Worm (Caenorhabditis elegans) whole organism, L3 larva: ENCODE data around the gene twnk-1.
A peak's percentile ranks its signal among the peaks of the same experiment; 100 is the strongest.

ENCODE experiments used
- R02D3.7 ChIP-seq: fragments of 150-350 bp; optimal IDR thresholded peaks from 2 replicates; lab custom pipeline; 2014; ENCODE audit warnings: missing biosample characterization, missing genetic modification characterization
- ZK546.5 ChIP-seq: sonication (generic microtip); optimal IDR thresholded peaks from 2 replicates; lab custom pipeline; 2017; ENCODE audit warnings: missing biosample characterization, missing genetic modification characterization
- aly-2 ChIP-seq: fragments of 150-350 bp; optimal IDR thresholded peaks from 2 replicates; lab custom pipeline; 2014; ENCODE audit warnings: missing biosample characterization, missing genetic modification characterization
- ama-1 ChIP-seq: fragments of 150-350 bp; optimal IDR thresholded peaks from 2 replicates; lab custom pipeline; 2018
- ceh-28 ChIP-seq: fragments of 150-350 bp; optimal IDR thresholded peaks from 2 replicates; lab custom pipeline; 2014; ENCODE audit warnings: missing biosample characterization, missing genetic modification reagents, missing genetic modification characterization
- ceh-82 ChIP-seq: fragments of 150-350 bp; optimal IDR thresholded peaks from 2 replicates; lab custom pipeline; 2014; ENCODE audit warnings: missing biosample characterization, missing genetic modification characterization
- ceh-9 ChIP-seq: sonication (generic microtip); optimal IDR thresholded peaks from 2 replicates; lab custom pipeline; 2018; ENCODE audit warnings: missing biosample characterization, missing genetic modification characterization
- daf-12 ChIP-seq: fragments of 150-350 bp; optimal IDR thresholded peaks from 2 replicates; lab custom pipeline; 2014; ENCODE audit warnings: missing biosample characterization, missing genetic modification reagents, missing genetic modification characterization
- egl-27 ChIP-seq: sonication (generic microtip); optimal IDR thresholded peaks from 4 replicates; lab custom pipeline; 2017; ENCODE audit warnings: missing biosample characterization, missing genetic modification reagents, missing genetic modification characterization
- egl-5 ChIP-seq: fragments of 150-350 bp; optimal IDR thresholded peaks from 2 replicates; lab custom pipeline; 2017; ENCODE audit warnings: missing biosample characterization, missing genetic modification reagents, missing genetic modification characterization, inconsistent platforms
- elt-1 ChIP-seq: fragments of 150-350 bp; optimal IDR thresholded peaks from 2 replicates; lab custom pipeline; 2014; ENCODE audit warnings: missing biosample characterization, missing genetic modification characterization
- elt-2 ChIP-seq: sonication (generic microtip); optimal IDR thresholded peaks from 2 replicates; lab custom pipeline; 2016; ENCODE audit warnings: missing genetic modification reagents, mild to moderate bottlenecking, missing genetic modification characterization, missing compliant biosample characterization
- elt-3 ChIP-seq, 3 experiments: fragments of 150-350 bp in 1 of 3; sonication (generic microtip) in 2 of 3; optimal IDR thresholded peaks; 2 replicates in 2 of 3; 4 replicates in 1 of 3; lab custom pipeline; 2014 to 2017; ENCODE audit warnings: missing biosample characterization in 3 of 3, missing genetic modification characterization in 3 of 3
- eor-1 ChIP-seq, 2 experiments: fragments of 150-350 bp; optimal IDR thresholded peaks; 2 replicates each; lab custom pipeline; 2014 to 2018; ENCODE audit warnings: missing biosample characterization in 2 of 2, missing genetic modification characterization in 2 of 2
- fkh-10 ChIP-seq: sonication (generic microtip); optimal IDR thresholded peaks from 2 replicates; lab custom pipeline; 2017; ENCODE audit warnings: missing biosample characterization, missing genetic modification reagents, missing genetic modification characterization
- fos-1 ChIP-seq: fragments of 150-350 bp; optimal IDR thresholded peaks from 2 replicates; lab custom pipeline; 2014; ENCODE audit warnings: missing biosample characterization, missing genetic modification characterization
- hmg-11 ChIP-seq: sonication (generic microtip); optimal IDR thresholded peaks from 2 replicates; lab custom pipeline; 2016; ENCODE audit warnings: missing genetic modification characterization, missing compliant biosample characterization
- jun-1 ChIP-seq: fragments of 150-350 bp; optimal IDR thresholded peaks from 2 replicates; lab custom pipeline; 2014; ENCODE audit warnings: missing biosample characterization, missing genetic modification reagents, missing genetic modification characterization
- lin-15B ChIP-seq: fragments of 150-350 bp; optimal IDR thresholded peaks from 2 replicates; lab custom pipeline; 2014; ENCODE audit warnings: missing biosample characterization, missing genetic modification characterization
- lin-39 ChIP-seq: fragments of 150-350 bp; optimal IDR thresholded peaks from 2 replicates; lab custom pipeline; 2018; ENCODE audit warnings: missing biosample characterization, missing genetic modification reagents, missing genetic modification characterization
- lsy-12 ChIP-seq: sonication (generic microtip); optimal IDR thresholded peaks from 2 replicates; lab custom pipeline; 2016; ENCODE audit warnings: mild to moderate bottlenecking, missing genetic modification characterization, missing compliant biosample characterization
- mdl-1 ChIP-seq: fragments of 150-350 bp; optimal IDR thresholded peaks from 2 replicates; lab custom pipeline; 2014; ENCODE audit warnings: missing biosample characterization, missing genetic modification characterization
- mml-1 ChIP-seq: fragments of 150-350 bp; sonication (generic microtip); optimal IDR thresholded peaks from 3 replicates; lab custom pipeline; 2014; ENCODE audit warnings: missing biosample characterization, missing genetic modification characterization
- nfya-1 ChIP-seq: sonication (generic microtip); optimal IDR thresholded peaks from 2 replicates; lab custom pipeline; 2017; ENCODE audit warnings: missing genetic modification characterization, mild to moderate bottlenecking, missing compliant biosample characterization, antibody characterized with exemption, moderate library complexity; ENCODE audit not compliant: insufficient read depth
- nhr-11 ChIP-seq: fragments of 150-350 bp; optimal IDR thresholded peaks from 2 replicates; lab custom pipeline; 2014; ENCODE audit warnings: missing biosample characterization, missing genetic modification characterization
- nhr-12 ChIP-seq: fragments of 150-350 bp; optimal IDR thresholded peaks from 2 replicates; lab custom pipeline; 2014; ENCODE audit warnings: missing biosample characterization, missing genetic modification characterization
- nhr-23 ChIP-seq: fragments of 150-350 bp; optimal IDR thresholded peaks from 2 replicates; lab custom pipeline; 2014; ENCODE audit warnings: missing biosample characterization, missing genetic modification reagents, missing genetic modification characterization
- nhr-25 ChIP-seq: sonication (generic microtip); optimal IDR thresholded peaks from 2 replicates; lab custom pipeline; 2017; ENCODE audit warnings: missing biosample characterization, missing genetic modification characterization
- nhr-28 ChIP-seq: fragments of 150-350 bp; optimal IDR thresholded peaks from 2 replicates; lab custom pipeline; 2014; ENCODE audit warnings: missing biosample characterization, missing genetic modification characterization
- nhr-76 ChIP-seq: fragments of 150-350 bp; sonication (generic microtip); optimal IDR thresholded peaks from 5 replicates; lab custom pipeline; 2014; ENCODE audit warnings: missing biosample characterization, missing genetic modification characterization
- nhr-77 ChIP-seq: fragments of 150-350 bp; optimal IDR thresholded peaks from 2 replicates; lab custom pipeline; 2014; ENCODE audit warnings: missing biosample characterization, missing genetic modification characterization
- pha-4 ChIP-seq: fragments of 150-350 bp; optimal IDR thresholded peaks from 2 replicates; lab custom pipeline; 2014; ENCODE audit warnings: missing biosample characterization, missing genetic modification reagents, missing genetic modification characterization
- pqm-1 ChIP-seq: fragments of 150-350 bp; optimal IDR thresholded peaks from 2 replicates; lab custom pipeline; 2017; ENCODE audit warnings: missing biosample characterization, missing genetic modification characterization, inconsistent platforms
- sea-2 ChIP-seq: fragments of 150-350 bp; sonication (generic microtip); optimal IDR thresholded peaks from 4 replicates; lab custom pipeline; 2014; ENCODE audit warnings: missing biosample characterization, missing genetic modification reagents, missing genetic modification characterization
- snpc-4 ChIP-seq: fragments of 150-350 bp; optimal IDR thresholded peaks from 2 replicates; lab custom pipeline; 2014; ENCODE audit warnings: missing biosample characterization, missing genetic modification characterization
- tbx-2 ChIP-seq: sonication (generic microtip); optimal IDR thresholded peaks from 2 replicates; lab custom pipeline; 2016; ENCODE audit warnings: mild to moderate bottlenecking, missing genetic modification characterization, missing compliant biosample characterization
- unc-39 ChIP-seq: sonication (generic microtip); optimal IDR thresholded peaks from 4 replicates; lab custom pipeline; 2017; ENCODE audit warnings: missing biosample characterization, missing genetic modification characterization
- unc-62 ChIP-seq: fragments of 150-350 bp; sonication (generic microtip); optimal IDR thresholded peaks from 4 replicates; lab custom pipeline; 2014; ENCODE audit warnings: missing biosample characterization, missing genetic modification reagents, missing genetic modification characterization
- zag-1 ChIP-seq: fragments of 150-350 bp; optimal IDR thresholded peaks from 2 replicates; lab custom pipeline; 2014; ENCODE audit warnings: missing biosample characterization, missing genetic modification characterization
- ztf-11 ChIP-seq: fragments of 150-350 bp; optimal IDR thresholded peaks from 2 replicates; lab custom pipeline; 2014; ENCODE audit warnings: missing biosample characterization, missing genetic modification characterization
- ztf-4 ChIP-seq: fragments of 150-350 bp; optimal IDR thresholded peaks from 2 replicates; lab custom pipeline; 2014; ENCODE audit warnings: missing biosample characterization, missing genetic modification characterization

Gene twnk-1

DNA sequence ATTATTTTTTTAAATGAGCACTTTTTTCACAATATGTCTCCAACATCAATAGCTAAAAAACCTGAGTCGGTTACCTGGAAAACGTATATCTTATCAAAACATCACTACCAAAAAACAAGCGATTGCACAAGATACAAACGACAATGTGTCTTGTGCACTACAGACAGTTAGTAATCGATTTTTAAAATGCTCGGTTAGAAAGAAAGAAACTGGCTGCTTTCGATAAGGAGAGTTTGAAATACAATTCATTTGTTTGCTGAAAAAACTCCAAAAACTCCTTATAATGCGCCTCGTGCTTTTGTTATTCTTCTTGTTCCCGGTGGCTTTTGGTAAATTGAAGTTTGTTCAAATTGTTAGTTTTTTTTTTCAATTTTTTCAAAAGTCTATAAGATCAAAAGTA, 38.2 kb downstream of the twnk-1 start, which contains the start of gene acp-5:
TSS of gene acp-5 (plus strand) at position 261 of the 400 bp plus-strand sequence.
- no peak for TF ChIP-seq mml-1 (tag; lab: Kevin White, UChicago)
- TF ChIP-seq ceh-28 (tag; lab: Kevin White, UChicago): peak; percentile 9
- TF ChIP-seq elt-2: peak; percentile 51
- no peak for TF ChIP-seq zag-1 (tag; lab: Kevin White, UChicago)
- TF ChIP-seq unc-39 (tag; lab: Kevin White, UChicago): no peak
- TF ChIP-seq elt-3 (tag; optimal IDR thresholded peaks at IDR 0.05; lab: Kevin White, UChicago): no peak
- no peak for TF ChIP-seq daf-12 (tag; lab: Kevin White, UChicago)
- peak; percentile 53 for TF ChIP-seq pqm-1
- TF ChIP-seq, all 47 proteins: peak for 3

DNA sequence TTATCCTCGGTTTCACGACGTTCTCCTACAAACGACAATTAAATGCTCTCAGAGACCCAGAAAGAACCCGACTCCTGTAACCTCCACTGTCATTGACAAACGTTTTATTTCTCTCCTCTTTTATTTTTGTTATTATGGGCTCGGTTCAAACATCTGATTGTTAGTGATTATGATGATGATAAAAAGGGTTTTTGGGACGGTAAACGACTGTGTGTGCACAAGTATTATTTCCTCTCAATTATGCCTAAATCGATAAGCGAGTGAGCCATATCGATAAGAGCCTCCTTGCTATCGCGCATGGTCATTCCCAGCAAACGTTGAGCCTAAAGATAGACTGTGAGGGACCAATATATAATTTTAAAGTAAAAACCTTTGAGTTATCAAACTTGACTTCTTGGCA, 40.8 kb downstream of the twnk-1 start:
- TF ChIP-seq elt-2: peak; percentile 50
- peak; percentile 14 for TF ChIP-seq jun-1 (tag; lab: Kevin White, UChicago)
- no peak for TF ChIP-seq aly-2 (tag; lab: Kevin White, UChicago)
- TF ChIP-seq pqm-1: peak; percentile 63

DNA sequence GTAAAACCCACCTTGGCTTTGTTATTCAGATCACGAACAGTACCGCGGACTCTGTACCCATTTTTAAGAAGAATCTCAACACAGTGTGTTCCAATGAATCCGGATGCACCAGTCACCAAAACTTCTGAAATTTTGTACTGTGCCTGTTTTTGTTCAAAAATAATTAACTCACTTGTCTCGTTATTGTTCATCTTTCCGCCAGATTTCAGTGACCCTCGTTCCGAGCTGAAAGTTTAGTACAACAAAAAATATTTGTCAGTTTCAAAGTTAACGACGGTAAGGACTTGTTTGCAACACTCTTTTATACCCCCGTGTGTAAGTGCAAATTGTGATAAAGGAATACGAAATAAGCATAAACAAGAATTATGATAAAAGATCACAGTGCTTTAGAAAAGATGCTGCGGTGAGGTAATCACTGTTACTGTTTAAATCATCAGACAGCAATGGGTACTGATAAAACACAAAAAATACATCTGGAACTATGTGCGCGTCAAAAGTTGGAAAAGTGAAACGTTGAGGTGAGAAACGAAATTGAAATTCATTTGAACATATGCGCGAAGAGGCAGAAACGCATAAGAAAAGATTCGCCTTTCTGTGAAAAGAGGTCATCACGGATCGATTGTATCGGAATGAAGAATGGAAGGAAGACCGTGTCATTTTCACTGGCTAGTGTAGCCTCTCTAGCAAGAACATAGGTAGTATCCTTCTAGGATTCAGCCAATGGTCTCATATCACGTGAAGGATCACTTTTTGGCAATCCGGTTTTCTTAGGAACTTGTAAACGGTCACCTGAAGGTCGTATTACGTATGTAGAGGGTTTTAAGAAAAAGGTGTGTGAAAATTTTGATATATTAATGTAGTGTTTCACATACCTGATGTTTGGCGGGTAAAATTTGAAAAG, 43.8 kb downstream of the twnk-1 start, which contains the start of gene F13D11.4:
TSS of gene F13D11.4 (minus strand) at position 225 of the 901 bp plus-strand sequence.
- no peak for TF ChIP-seq jun-1 (tag; lab: Kevin White, UChicago)
- no peak for TF ChIP-seq nfya-1 (tag; lab: Kevin White, UChicago)
- no peak for TF ChIP-seq R02D3.7
- TF ChIP-seq egl-5 (tag; lab: Kevin White, UChicago): no peak
- TF ChIP-seq tbx-2 (tag; lab: Kevin White, UChicago): no peak
- TF ChIP-seq ama-1 (lab: Kevin White, UChicago): no peak
- no peak for TF ChIP-seq hmg-11 (tag; lab: Kevin White, UChicago)
- no peak for TF ChIP-seq mdl-1 (tag; lab: Kevin White, UChicago)
- TF ChIP-seq unc-39 (tag; lab: Kevin White, UChicago): no peak
- no peak for TF ChIP-seq fos-1 (tag; lab: Kevin White, UChicago)
- no peak for TF ChIP-seq lin-39
- peak; percentile 81 for TF ChIP-seq pqm-1
- TF ChIP-seq snpc-4: no peak
- TF ChIP-seq unc-62 (GFP tag; lab: Kevin White, UChicago): no peak
- no peak for TF ChIP-seq lin-15B (tag; lab: Kevin White, UChicago)
- TF ChIP-seq nhr-12: no peak
- TF ChIP-seq nhr-28 (tag; lab: Kevin White, UChicago): no peak
- no peak for TF ChIP-seq nhr-11 (tag; lab: Kevin White, UChicago)
- TF ChIP-seq ztf-4 (tag; lab: Kevin White, UChicago): no peak
- no peak for TF ChIP-seq ZK546.5 (tag; lab: Kevin White, UChicago)
- TF ChIP-seq daf-12 (tag; lab: Kevin White, UChicago): no peak
- TF ChIP-seq nhr-23 (tag; lab: Kevin White, UChicago): peak; percentile 87
- no peak for TF ChIP-seq nhr-77
- TF ChIP-seq nhr-76 (tag; lab: Kevin White, UChicago): no peak
- no peak for TF ChIP-seq sea-2
- peak; percentile 64 for TF ChIP-seq elt-2
- TF ChIP-seq egl-27 (tag; lab: Kevin White, UChicago): no peak
- peak; percentile 36 for TF ChIP-seq ceh-28 (tag; lab: Kevin White, UChicago)
- no peak for TF ChIP-seq aly-2 (tag; lab: Kevin White, UChicago)
- TF ChIP-seq pha-4 (tag; lab: Kevin White, UChicago): peak; percentile 17
- TF ChIP-seq ceh-9 (tag; lab: Kevin White, UChicago): no peak
- TF ChIP-seq lsy-12 (tag; lab: Kevin White, UChicago): no peak
- TF ChIP-seq fkh-10 (GFP tag; lab: Kevin White, UChicago): no peak
- TF ChIP-seq zag-1 (tag; lab: Kevin White, UChicago): no peak
- TF ChIP-seq ceh-82 (tag; lab: Kevin White, UChicago): no peak
- TF ChIP-seq elt-3 (tag; optimal IDR thresholded peaks at IDR 0.05; lab: Kevin White, UChicago): no peak
- no peak for TF ChIP-seq ztf-11 (tag; lab: Kevin White, UChicago)
- TF ChIP-seq eor-1 (tag; optimal IDR thresholded peaks at IDR 0.05; lab: Kevin White, UChicago): no peak
- no peak for TF ChIP-seq elt-1 (tag; lab: Kevin White, UChicago)
- peak; percentile 79 for TF ChIP-seq nhr-25
